Worm (Caenorhabditis elegans): ENCODE data around the gene F59E11.6.

- TF ChIP-seq ztf-23 (GFP tag; IDR thresholded peaks at IDR 0.05) (no peak), klf-2 (GFP tag; conservative IDR thresholded peaks at IDR 0.05) (no peak), flt-1 (GFP tag; IDR thresholded peaks at IDR 0.05) (no peak), tab-1 (GFP tag; IDR thresholded peaks at IDR 0.05) (no peak), T22C8.4 (GFP tag; IDR thresholded peaks at IDR 0.05) (no peak), ref-1 (GFP tag; conservative IDR thresholded peaks at IDR 0.05) (no peak), ztf-29 (GFP tag; IDR thresholded peaks at IDR 0.05) (no peak)
Observed at ce11 chrV:8994272-8994671, 2.7 kb downstream of the F59E11.6 start.

All from whole organism, midembryonic.